Worm (Caenorhabditis elegans): ENCODE data around the gene C50H2.13.

Gene C50H2.13

ce11 chrV:9937435-9937834 lies 11.1 kb downstream of the C50H2.13 start, which contains the start of gene srj-33:
TSS of gene srj-33 (minus strand) at chrV:9937535.
- TF ChIP-seq ceh-32 (tag; optimal IDR thresholded peaks at IDR 0.05; ENCODE audit: poor library complexity) (no peak), dve-1 (tag; optimal IDR thresholded peaks at IDR 0.05; ENCODE audit: insufficient read depth) (no peak), mxl-3 (GFP tag; optimal IDR thresholded peaks at IDR 0.05) (no peak)

DNA sequence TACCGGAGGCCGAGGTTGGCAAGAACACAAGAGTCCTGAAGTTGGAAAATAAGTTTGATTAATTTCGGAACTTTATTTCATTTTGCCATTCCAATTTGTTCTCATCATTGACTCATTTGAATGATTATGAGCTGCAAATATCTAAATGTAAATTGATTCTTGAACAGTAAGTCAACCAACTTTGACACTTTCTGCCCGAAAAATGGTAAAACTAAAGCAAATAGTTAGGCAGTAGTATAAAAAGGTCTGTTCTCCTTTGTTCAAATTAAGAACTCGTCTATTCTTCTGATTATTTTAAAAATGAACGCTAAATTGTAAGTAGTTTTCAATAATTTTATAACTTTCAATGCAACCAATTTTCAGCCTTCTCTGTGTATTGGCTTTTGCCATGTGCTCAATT lies 16.7 kb downstream of the C50H2.13 start, which contains the start of gene fipr-12:
Gene fipr-12 (plus strand): TSS at position 301 of the 400 bp plus-strand sequence.
- TF ChIP-seq daf-8 (GFP tag; IDR thresholded peaks at IDR 0.05) = no peak
- TF ChIP-seq unc-62 (GFP tag; optimal IDR thresholded peaks at IDR 0.05 in 1 of 2) = peak in 1 of 2 experiments; percentile 70
- no peak for TF ChIP-seq unc-62 (tag; optimal IDR thresholded peaks at IDR 0.05)
- no peak for TF ChIP-seq jun-1 (tag; optimal IDR thresholded peaks at IDR 0.05)
- TF ChIP-seq daf-19 (GFP tag; conservative IDR thresholded peaks at IDR 0.05) = no peak
- TF ChIP-seq php-3 (GFP tag; IDR thresholded peaks at IDR 0.05) = no peak
- TF ChIP-seq zip-2 (tag; optimal IDR thresholded peaks at IDR 0.05) = no peak
- TF ChIP-seq F49E8.2 (tag; optimal IDR thresholded peaks at IDR 0.05; ENCODE audit: borderline replicate concordance) = no peak

DNA sequence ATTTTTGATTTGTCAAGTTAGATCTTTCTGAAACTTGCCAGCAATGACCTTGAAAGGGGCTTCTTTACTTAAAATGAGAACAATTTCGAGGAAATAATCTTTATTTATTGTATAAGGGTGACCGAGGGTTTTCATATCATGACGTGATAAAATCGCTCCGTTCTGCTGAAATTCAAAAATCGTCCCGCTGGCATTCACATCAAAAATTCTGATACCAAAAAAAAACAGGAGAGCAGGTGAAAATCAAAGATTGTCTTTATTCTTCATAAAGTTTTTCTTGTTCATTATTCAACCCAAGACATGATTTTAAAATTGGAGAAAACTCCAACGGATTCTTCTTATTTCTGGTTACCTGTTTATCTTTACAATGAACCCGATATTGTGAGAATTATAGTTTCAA lies 17.8 kb downstream of the C50H2.13 start, which contains the start of gene sre-28:
Gene sre-28 (plus strand): TSS at position 301 of the 400 bp plus-strand sequence.
- peak in 1 of 2 experiments; percentile 19 for TF ChIP-seq unc-62 (GFP tag; optimal IDR thresholded peaks at IDR 0.05 in 1 of 2)
- no peak for TF ChIP-seq unc-62 (tag; optimal IDR thresholded peaks at IDR 0.05)
- TF ChIP-seq lin-13 (GFP tag; optimal IDR thresholded peaks at IDR 0.05) = no peak

DNA sequence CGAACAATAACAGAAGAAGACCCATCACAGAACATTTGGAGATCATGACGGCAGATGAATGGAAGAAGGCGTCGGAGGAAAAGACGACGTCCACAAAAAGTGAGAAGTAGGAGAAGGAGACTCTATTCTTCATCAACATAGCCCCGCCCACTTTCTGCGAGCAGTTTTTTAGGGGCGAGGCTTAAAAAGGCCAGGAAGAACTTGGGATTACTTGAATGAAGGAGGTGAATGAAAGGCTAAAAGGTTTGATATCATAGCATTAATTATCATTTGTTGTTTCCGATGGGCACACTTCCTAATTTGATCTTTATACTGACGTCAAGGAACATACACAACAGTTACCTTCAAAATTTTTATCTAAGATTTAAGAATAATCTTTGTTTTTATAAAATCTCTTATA lies 22.5 kb downstream of the C50H2.13 start, which contains the start of gene nlp-58:
Gene nlp-58 (minus strand): TSS at position 101 of the 400 bp plus-strand sequence.
- no peak for TF ChIP-seq lin-1 (GFP tag; IDR thresholded peaks at IDR 0.05)

DNA sequence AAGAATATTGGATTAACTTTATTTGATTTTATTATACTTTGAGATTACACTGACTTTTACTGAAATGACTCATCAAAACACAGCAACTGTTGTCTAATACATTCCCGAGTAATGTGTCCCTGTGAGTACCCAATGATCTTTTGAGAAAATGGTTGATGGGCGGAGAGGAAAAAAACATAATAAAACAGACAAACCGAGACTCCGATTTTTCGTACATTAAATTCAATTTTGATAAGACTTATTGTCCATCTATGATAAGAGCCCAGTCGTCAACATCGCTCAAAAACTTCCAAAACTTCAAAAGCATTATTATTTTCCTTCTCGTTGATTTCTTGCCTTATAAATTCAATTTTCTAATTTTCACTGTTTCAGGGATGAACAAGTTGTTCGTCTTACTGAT lies 24.5 kb downstream of the C50H2.13 start, which contains the start of gene ttr-46:
Gene ttr-46 (plus strand): TSS at position 373 of the 400 bp plus-strand sequence.
- TF ChIP-seq daf-16 (GFP tag; optimal IDR thresholded peaks at IDR 0.05) (no peak), daf-16 (tag; optimal IDR thresholded peaks at IDR 0.05) (peak; percentile 65), dmd-8 (GFP tag; IDR thresholded peaks at IDR 0.05) (no peak), cey-2 (tag; optimal IDR thresholded peaks at IDR 0.05; ENCODE audit: borderline replicate concordance, insufficient read depth) (no peak), daf-19 (GFP tag; conservative IDR thresholded peaks at IDR 0.05) (no peak), ceh-20 (GFP tag; IDR thresholded peaks at IDR 0.05) (no peak), unc-62 (GFP tag; optimal IDR thresholded peaks at IDR 0.05 in 1 of 2) (no peak), unc-62 (tag; optimal IDR thresholded peaks at IDR 0.05) (no peak), ceh-28 (tag; optimal IDR thresholded peaks at IDR 0.05) (no peak), pqm-1 (tag; optimal IDR thresholded peaks at IDR 0.05) (peak; percentile 63), nhr-28 (tag; optimal IDR thresholded peaks at IDR 0.05) (peak; percentile 53), sdz-12 (GFP tag; optimal IDR thresholded peaks at IDR 0.05) (no peak), nhr-76 (tag; optimal IDR thresholded peaks at IDR 0.05) (no peak), lin-29 (GFP tag; IDR thresholded peaks at IDR 0.05) (no peak), Y48G9A.11 (GFP tag; IDR thresholded peaks at IDR 0.05) (no peak), dmd-6 (GFP tag; IDR thresholded peaks at IDR 0.05) (no peak; the same call in none of the 2 replicates), mep-1 (tag; optimal IDR thresholded peaks at IDR 0.05) (no peak), hlh-30 (tag; optimal IDR thresholded peaks at IDR 0.05; ENCODE audit: insufficient read depth) (no peak), ceh-82 (tag; optimal IDR thresholded peaks at IDR 0.05) (no peak), nhr-42 (GFP tag; IDR thresholded peaks at IDR 0.05) (no peak)

- TF ChIP-seq nhr-41 (GFP tag; IDR thresholded peaks at IDR 0.05) = no peak
- no peak for TF ChIP-seq ceh-32 (tag; optimal IDR thresholded peaks at IDR 0.05; ENCODE audit: poor library complexity)
- no peak for TF ChIP-seq jun-1 (tag; optimal IDR thresholded peaks at IDR 0.05)
- peak; percentile 74 for TF ChIP-seq aha-1 (tag)
Observed at ce11 chrV:9952396-9952795, 26.1 kb downstream of the C50H2.13 start, which contains the start of gene mam-5. TSS of gene mam-5 (plus strand) at chrV:9952699.

All from whole organism, L4 larva.